Worm (Caenorhabditis elegans): ENCODE data around the gene C35A5.6.

DNA sequence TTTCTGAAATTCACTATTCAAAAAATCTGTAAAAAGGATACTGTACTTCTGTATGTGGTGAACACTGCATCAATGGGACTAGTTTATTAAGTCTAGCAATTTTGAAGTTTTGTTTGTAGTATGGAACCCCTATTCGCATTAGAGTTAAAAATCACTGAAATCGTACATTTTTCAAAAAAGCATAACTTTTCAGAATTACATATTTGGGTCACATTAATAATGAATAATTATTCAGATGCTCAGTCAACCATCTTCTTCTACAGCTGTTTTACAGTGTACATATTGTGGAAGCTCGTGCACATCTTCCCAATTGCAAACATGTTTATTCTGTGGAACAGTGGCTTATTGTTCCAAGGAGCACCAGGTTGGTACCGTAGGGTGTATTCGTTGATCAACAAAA, 40.2 kb upstream of the C35A5.6 start:
- TF ChIP-seq T22C8.4 (GFP tag; IDR thresholded peaks at IDR 0.05): no peak
- TF ChIP-seq flt-1 (GFP tag; IDR thresholded peaks at IDR 0.05): no peak
- TF ChIP-seq tab-1 (GFP tag; IDR thresholded peaks at IDR 0.05): no peak
- TF ChIP-seq cog-1 (tag; optimal IDR thresholded peaks at IDR 0.05): no peak

All from whole organism, midembryonic.